Fruit fly (Drosophila melanogaster): ENCODE data around the gene Gr39b.

Gr39b gene

dm6 chr2L:21370886-21371285, 1.4 kb upstream of the Gr39b start, which contains the start of gene CG8665:
Gene CG8665, plus strand, starts transcription at chr2L:21371227.
- TF ChIP-seq Rel (GFP tag; optimal IDR thresholded peaks at IDR 0.05), result peak; percentile 6
- TF ChIP-seq Rel (tag; optimal IDR thresholded peaks at IDR 0.05), result peak; percentile 96
- peak; percentile 72 for TF ChIP-seq rgr (GFP tag; optimal IDR thresholded peaks at IDR 0.05)
- TF ChIP-seq HLH106 (tag; optimal IDR thresholded peaks at IDR 0.05), result peak; percentile 47
- TF ChIP-seq fru (GFP tag; optimal IDR thresholded peaks at IDR 0.05), result peak; percentile 74
- TF ChIP-seq CG32264 (GFP tag; optimal IDR thresholded peaks at IDR 0.05), result peak; percentile 20
- TF ChIP-seq Hnf4 (GFP tag; optimal IDR thresholded peaks at IDR 0.05), result peak; percentile 64
- no peak for TF ChIP-seq Dfd (GFP tag; optimal IDR thresholded peaks at IDR 0.05)
- TF ChIP-seq dsf (GFP tag; optimal IDR thresholded peaks at IDR 0.05; ENCODE audit: borderline replicate concordance), result no peak
- peak; percentile 58 for TF ChIP-seq OdsH (GFP tag; optimal IDR thresholded peaks at IDR 0.05)
- TF ChIP-seq Abd-B (GFP tag; optimal IDR thresholded peaks at IDR 0.05), result no peak
- peak; percentile 60 for TF ChIP-seq CrebA (GFP tag; optimal IDR thresholded peaks at IDR 0.05; ENCODE audit: borderline replicate concordance)
- no peak for TF ChIP-seq dmrt93B (GFP tag; optimal IDR thresholded peaks at IDR 0.05)
- peak; percentile 19 to 68 for TF ChIP-seq foxo (GFP tag; optimal IDR thresholded peaks at IDR 0.05)
- TF ChIP-seq sage (GFP tag; optimal IDR thresholded peaks at IDR 0.05), result no peak
- TF ChIP-seq Jra (GFP tag; optimal IDR thresholded peaks at IDR 0.05), result no peak
- peak; percentile 85 for TF ChIP-seq h (GFP tag; optimal IDR thresholded peaks at IDR 0.05)
- TF ChIP-seq Sp1 (GFP tag; optimal IDR thresholded peaks at IDR 0.05), result no peak
- TF ChIP-seq Dif (GFP tag; optimal IDR thresholded peaks at IDR 0.05; ENCODE audit: partially characterized antibody), result no peak
- TF ChIP-seq N (GFP tag; optimal IDR thresholded peaks at IDR 0.05), result no peak
- no peak for TF ChIP-seq lola (GFP tag; optimal IDR thresholded peaks at IDR 0.05)
- peak; percentile 75 for TF ChIP-seq ey (GFP tag; optimal IDR thresholded peaks at IDR 0.05)
- no peak for TF ChIP-seq Mio (GFP tag; optimal IDR thresholded peaks at IDR 0.05)
- no peak for TF ChIP-seq CG9705 (GFP tag; optimal IDR thresholded peaks at IDR 0.05)
- peak; percentile 19 for TF ChIP-seq sv (GFP tag; optimal IDR thresholded peaks at IDR 0.05)
- no peak for TF ChIP-seq GATAd (GFP tag; optimal IDR thresholded peaks at IDR 0.05)
- TF ChIP-seq brk (GFP tag; optimal IDR thresholded peaks at IDR 0.05), result peak; percentile 31
- TF ChIP-seq psq (GFP tag; optimal IDR thresholded peaks at IDR 0.05), result peak; percentile 9
- TF ChIP-seq br (GFP tag; optimal IDR thresholded peaks at IDR 0.05), result peak; percentile 84
- TF ChIP-seq woc (GFP tag; optimal IDR thresholded peaks at IDR 0.05), result peak; percentile 25
- TF ChIP-seq usp (GFP tag; optimal IDR thresholded peaks at IDR 0.05), result no peak
- TF ChIP-seq Myc (optimal IDR thresholded peaks at IDR 0.05), result no peak
- no peak for TF ChIP-seq pan (optimal IDR thresholded peaks at IDR 0.05)

dm6 chr2L:21367296-21367695, 2.2 kb downstream of the Gr39b start:
- no peak for TF ChIP-seq rgr (GFP tag; optimal IDR thresholded peaks at IDR 0.05)
- no peak for TF ChIP-seq HLH106 (tag; optimal IDR thresholded peaks at IDR 0.05)
- TF ChIP-seq pan (optimal IDR thresholded peaks at IDR 0.05), result no peak
- TF ChIP-seq foxo (GFP tag; optimal IDR thresholded peaks at IDR 0.05), result no peak
- TF ChIP-seq Vsx2 (GFP tag; optimal IDR thresholded peaks at IDR 0.05; ENCODE audit: partially characterized antibody), result no peak
- no peak for TF ChIP-seq usp (GFP tag; optimal IDR thresholded peaks at IDR 0.05)

DNA sequence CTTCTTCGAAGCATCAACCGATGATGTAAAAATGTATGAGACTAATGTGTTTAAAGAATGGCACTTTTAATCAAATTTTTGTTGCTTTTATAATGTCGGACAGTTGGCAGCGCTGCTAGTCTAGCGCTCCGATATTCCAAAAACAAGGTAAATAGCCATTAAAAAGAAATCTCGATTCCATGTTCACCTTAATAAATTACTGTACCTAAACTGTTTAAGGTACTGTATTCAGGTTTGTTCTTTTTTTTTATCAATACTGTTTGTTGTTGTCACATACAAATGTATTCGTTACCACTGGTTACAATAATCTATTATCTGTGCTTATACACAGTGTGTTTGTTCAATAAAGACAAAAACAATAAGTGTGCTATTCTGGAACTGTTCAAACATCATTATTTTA, 8.6 kb downstream of the Gr39b start, which contains the start of gene dtr:
TSS of gene dtr (plus strand) at position 301 of the 400 bp plus-strand sequence.
- no peak for TF ChIP-seq Hr78 (GFP tag; optimal IDR thresholded peaks at IDR 0.05)
- TF ChIP-seq brk (GFP tag; optimal IDR thresholded peaks at IDR 0.05), result no peak
- TF ChIP-seq N (GFP tag; optimal IDR thresholded peaks at IDR 0.05), result no peak
- TF ChIP-seq Dfd (GFP tag; optimal IDR thresholded peaks at IDR 0.05), result no peak

- TF ChIP-seq dmrt93B (GFP tag; optimal IDR thresholded peaks at IDR 0.05) (no peak), h (GFP tag; optimal IDR thresholded peaks at IDR 0.05) (peak; percentile 38), br (GFP tag; optimal IDR thresholded peaks at IDR 0.05) (peak; percentile 18), brk (GFP tag; optimal IDR thresholded peaks at IDR 0.05) (peak; percentile 40), usp (GFP tag; optimal IDR thresholded peaks at IDR 0.05) (no peak), Myc (optimal IDR thresholded peaks at IDR 0.05) (peak; percentile 60), Hr83 (GFP tag; optimal IDR thresholded peaks at IDR 0.05; ENCODE audit: poor library complexity, severe bottlenecking) (no peak), OdsH (GFP tag; optimal IDR thresholded peaks at IDR 0.05) (peak; percentile 33), pan (optimal IDR thresholded peaks at IDR 0.05) (no peak), GATAd (GFP tag; optimal IDR thresholded peaks at IDR 0.05) (no peak), ey (GFP tag; optimal IDR thresholded peaks at IDR 0.05) (no peak), woc (GFP tag; optimal IDR thresholded peaks at IDR 0.05) (no peak), sv (GFP tag; optimal IDR thresholded peaks at IDR 0.05) (no peak), Jra (GFP tag; optimal IDR thresholded peaks at IDR 0.05) (peak; percentile 21), lola (GFP tag; optimal IDR thresholded peaks at IDR 0.05) (no peak), Rel (GFP tag; optimal IDR thresholded peaks at IDR 0.05) (no peak), Rel (tag; optimal IDR thresholded peaks at IDR 0.05) (no peak), CrebA (GFP tag; optimal IDR thresholded peaks at IDR 0.05; ENCODE audit: borderline replicate concordance) (peak; percentile 14), Abd-B (GFP tag; optimal IDR thresholded peaks at IDR 0.05) (no peak), N (GFP tag; optimal IDR thresholded peaks at IDR 0.05) (no peak), foxo (GFP tag; optimal IDR thresholded peaks at IDR 0.05) (peak in 1 of 2 experiments; percentile 37), fru (GFP tag; optimal IDR thresholded peaks at IDR 0.05) (peak; percentile 18)
Observed at dm6 chr2L:21344203-21344753, 25.2 kb downstream of the Gr39b start, which contains the start of gene Tsp39D. Gene Tsp39D, plus strand, starts transcription at chr2L:21344607.
